Fruit fly (Drosophila melanogaster) whole organism: ENCODE results near the gene CG13032.

Experiments used
- CG8478 ChIP-seq: fragments of >200 bp; optimal IDR thresholded peaks from 2 replicates; lab custom pipeline; 2018; ENCODE audit warnings: inconsistent platforms
- Dll ChIP-seq: fragments of >200 bp; optimal IDR thresholded peaks from 2 replicates; lab custom pipeline; 2017
- EcR ChIP-seq, 2 experiments: fragments of >200 bp; optimal IDR thresholded peaks; 2 replicates each; lab custom pipeline; 2017; ENCODE audit warnings: missing biosample characterization in 2 of 2, missing genetic modification characterization in 2 of 2, missing genetic modification reagents in 2 of 2
- pan ChIP-seq: fragments of >200 bp; optimal IDR thresholded peaks from 2 replicates; lab custom pipeline; 2017
- psq ChIP-seq: fragments of >200 bp; optimal IDR thresholded peaks from 2 replicates; lab custom pipeline; 2017
- usp ChIP-seq: fragments of >200 bp; optimal IDR thresholded peaks from 2 replicates; lab custom pipeline; 2017; ENCODE audit warnings: missing biosample characterization, missing genetic modification characterization, mixed read lengths

DNA sequence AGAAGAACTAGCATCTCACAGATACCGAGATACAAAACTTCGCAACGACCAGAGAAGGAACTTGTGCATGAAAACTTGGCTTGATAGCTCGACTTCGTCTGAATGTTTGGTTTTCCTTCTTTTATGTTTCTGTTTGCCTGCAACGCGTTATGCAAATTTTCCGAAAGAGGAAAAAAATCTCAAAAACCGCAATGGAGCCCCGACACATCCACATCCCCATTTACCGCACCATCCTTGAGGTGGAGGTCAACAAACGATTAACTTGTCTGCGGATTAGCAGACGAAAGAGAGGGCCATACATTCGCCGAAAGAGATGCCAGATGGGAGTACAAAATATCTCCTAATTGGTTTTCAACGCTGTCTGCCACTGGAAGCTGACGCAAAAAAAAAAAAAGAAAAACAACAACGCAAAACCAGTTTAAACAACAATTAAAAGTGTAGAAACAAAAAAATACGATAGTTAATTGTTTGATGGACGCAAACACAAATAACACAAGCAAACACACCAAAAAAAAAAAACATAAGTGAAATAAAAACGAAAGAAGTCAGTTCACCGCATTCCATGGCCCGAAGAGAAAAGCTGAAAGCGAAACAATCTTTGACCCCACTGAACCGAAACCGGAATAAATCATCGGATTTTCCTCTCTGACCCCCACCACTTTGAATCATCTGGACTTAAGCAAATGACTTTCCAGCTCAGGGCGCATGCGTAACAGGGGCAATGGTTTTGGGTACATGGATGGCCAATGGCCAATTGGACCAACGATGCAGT, 21.5 kb downstream of the CG13032 start:
- TF ChIP-seq CG8478 (lab: Kevin White, UChicago) (no peak), Dll (lab: Kevin White, UChicago) (no peak), psq (no peak), EcR (GFP tag; optimal IDR thresholded peaks at IDR 0.05; lab: Kevin White, UChicago) (peak in 1 of 2 experiments; percentile 72), usp (GFP tag; lab: Kevin White, UChicago) (no peak), pan (lab: Kevin White, UChicago) (no peak)
